Worm (Caenorhabditis elegans) whole organism, L4 larva: Measurements from ENCODE around the gene F57G12.1.

Experiments
- D1046.2 ChIP-seq: fragments of 200-800 bp; sonication (Bioruptor generic); IDR thresholded peaks from 2 replicates; pipeline ENCODE4 v1.3.6; 2022; ENCODE audit warnings: missing genetic modification characterization, missing compliant biosample characterization
- F37D6.2 ChIP-seq: sonication (generic microtip); optimal IDR thresholded peaks from 2 replicates; lab custom pipeline; 2016; ENCODE audit warnings: mild to moderate bottlenecking, missing genetic modification characterization, missing compliant biosample characterization
- F44E2.7 ChIP-seq: fragments of 200-800 bp; sonication (Bioruptor generic); IDR thresholded peaks from 2 replicates; pipeline ENCODE4 v2.1.2; 2022; ENCODE audit warnings: missing genetic modification characterization, missing compliant biosample characterization
- T26A8.4 ChIP-seq: fragments of 200-800 bp; sonication (Bioruptor generic); IDR thresholded peaks from 2 replicates; pipeline ENCODE4 v1.3.6; 2022; ENCODE audit warnings: missing genetic modification characterization, missing compliant biosample characterization
- Y48G9A.11 ChIP-seq: fragments of 200-800 bp; sonication (Bioruptor generic); IDR thresholded peaks from 2 replicates; pipeline ENCODE4 v1.3.6; 2022; ENCODE audit warnings: missing genetic modification reagents, missing genetic modification characterization, missing compliant biosample characterization
- ZK337.2 ChIP-seq: fragments of 200-800 bp; sonication (Bioruptor generic); IDR thresholded peaks from 2 replicates; pipeline ENCODE4 v1.3.6; 2022; ENCODE audit warnings: missing genetic modification reagents, missing genetic modification characterization, missing compliant biosample characterization
- aha-1 ChIP-seq: fragments of 150-350 bp; peaks from one replicate; lab custom pipeline; 2014; ENCODE audit warnings: missing biosample characterization, missing genetic modification characterization
- ceh-20 ChIP-seq: fragments of 200-800 bp; sonication (Bioruptor generic); IDR thresholded peaks from 2 replicates; pipeline ENCODE4 v1.3.6; 2022; ENCODE audit warnings: missing genetic modification reagents, missing genetic modification characterization, missing compliant biosample characterization
- ceh-44 ChIP-seq: fragments of 200-800 bp; sonication (Bioruptor generic); IDR thresholded peaks from 2 replicates; pipeline ENCODE4 v1.3.6; 2022; ENCODE audit warnings: missing genetic modification reagents, missing genetic modification characterization, missing compliant biosample characterization
- ceh-62 ChIP-seq: sonication (generic microtip); optimal IDR thresholded peaks from 2 replicates; lab custom pipeline; 2017; ENCODE audit warnings: missing biosample characterization, missing genetic modification characterization
- ceh-82 ChIP-seq: sonication (generic microtip); optimal IDR thresholded peaks from 2 replicates; lab custom pipeline; 2017; ENCODE audit warnings: missing biosample characterization, missing genetic modification characterization
- daf-16 ChIP-seq, 3 experiments: sonication (generic microtip); optimal IDR thresholded peaks; 2 replicates each; lab custom pipeline; 2016 to 2017; ENCODE audit warnings: missing genetic modification characterization in 3 of 3, missing genetic modification reagents in 3 of 3, mild to moderate bottlenecking in 2 of 3, missing compliant biosample characterization in 2 of 3, missing biosample characterization in 1 of 3, moderate library complexity in 1 of 3
- daf-8 ChIP-seq: fragments of 200-800 bp; sonication (Bioruptor generic); IDR thresholded peaks from 2 replicates; pipeline ENCODE4 v1.3.6; 2022; ENCODE audit warnings: missing genetic modification characterization, missing compliant biosample characterization
- dmd-6 ChIP-seq: fragments of 200-800 bp; sonication (Bioruptor generic); IDR thresholded peaks from 2 replicates; pipeline ENCODE4 v1.3.6; 2022; ENCODE audit warnings: missing genetic modification reagents, missing genetic modification characterization, missing compliant biosample characterization
- dmd-9 ChIP-seq: fragments of 200-800 bp; sonication (Bioruptor generic); IDR thresholded peaks from 2 replicates; pipeline ENCODE4 v1.3.6; 2022; ENCODE audit warnings: missing genetic modification reagents, missing genetic modification characterization, missing compliant biosample characterization
- dve-1 ChIP-seq: sonication (generic microtip); optimal IDR thresholded peaks from 2 replicates; lab custom pipeline; 2017; ENCODE audit warnings: antibody characterized with exemption, mild to moderate bottlenecking, missing genetic modification characterization, missing compliant biosample characterization; ENCODE audit not compliant: insufficient read depth
- fkh-10 ChIP-seq: fragments of 150-350 bp; optimal IDR thresholded peaks from 2 replicates; lab custom pipeline; 2014; ENCODE audit warnings: missing biosample characterization, missing genetic modification reagents, missing genetic modification characterization
- gei-8 ChIP-seq: fragments of 200-800 bp; sonication (Bioruptor generic); optimal IDR thresholded peaks from 2 replicates; lab custom pipeline; 2018; ENCODE audit warnings: mild to moderate bottlenecking, missing genetic modification characterization, missing compliant biosample characterization
- hif-1 ChIP-seq, 2 experiments: sonication (generic microtip); optimal IDR thresholded peaks; 2 replicates each; lab custom pipeline; 2016 to 2017; ENCODE audit warnings: missing compliant biosample characterization in 2 of 2, missing genetic modification characterization in 2 of 2, missing genetic modification reagents in 2 of 2, missing genotype in 2 of 2, mild to moderate bottlenecking in 1 of 2
- hlh-11 ChIP-seq: fragments of 200-800 bp; sonication (Bioruptor generic); optimal IDR thresholded peaks from 2 replicates; lab custom pipeline; 2018; ENCODE audit warnings: mild to moderate bottlenecking, missing genetic modification characterization, missing compliant biosample characterization
- lim-7 ChIP-seq: fragments of 200-800 bp; sonication (Bioruptor generic); IDR thresholded peaks from 2 replicates; pipeline ENCODE4 v1.3.6; 2022; ENCODE audit warnings: missing genetic modification characterization, missing compliant biosample characterization
- lin-38 ChIP-seq: fragments of 200-800 bp; sonication (Bioruptor generic); IDR thresholded peaks from 2 replicates; pipeline ENCODE4 v1.3.6; 2022; ENCODE audit warnings: missing genetic modification reagents, missing genetic modification characterization, missing compliant biosample characterization
- lin-39 ChIP-seq: fragments of 150-350 bp; optimal IDR thresholded peaks from 2 replicates; lab custom pipeline; 2014; ENCODE audit warnings: missing biosample characterization, missing genetic modification reagents, missing genetic modification characterization
- lsy-2 ChIP-seq, 2 experiments: fragments of 150-350 bp in 1 of 2; sonication (generic microtip) in 1 of 2; optimal IDR thresholded peaks; 2 replicates each; lab custom pipeline; 2014 to 2017; ENCODE audit warnings: missing biosample characterization in 2 of 2, missing genetic modification characterization in 2 of 2
- madf-5 ChIP-seq, 2 experiments: fragments of 200-800 bp; sonication (Bioruptor generic); IDR thresholded peaks; 2 replicates each; pipeline ENCODE4 v1.3.6; 2022; ENCODE audit warnings: missing compliant biosample characterization in 2 of 2, missing genetic modification characterization in 2 of 2
- mdl-1 ChIP-seq, 2 experiments: fragments of 150-350 bp in 1 of 2; sonication (generic microtip) in 1 of 2; optimal IDR thresholded peaks; 2 replicates each; lab custom pipeline; 2014 to 2017; ENCODE audit warnings: missing biosample characterization in 2 of 2, missing genetic modification characterization in 2 of 2
- mep-1 ChIP-seq: fragments of 150-350 bp; sonication (generic microtip); optimal IDR thresholded peaks from 3 replicates; lab custom pipeline; 2014; ENCODE audit warnings: missing biosample characterization, missing genetic modification characterization
- mes-2 ChIP-seq: sonication (generic microtip); optimal IDR thresholded peaks from 2 replicates; lab custom pipeline; 2016; ENCODE audit warnings: missing genotype, mild to moderate bottlenecking, missing genetic modification characterization, missing compliant biosample characterization; ENCODE audit not compliant: poor library complexity, severe bottlenecking
- nhr-102 ChIP-seq: sonication (generic microtip); optimal IDR thresholded peaks from 2 replicates; lab custom pipeline; 2016; ENCODE audit warnings: mild to moderate bottlenecking, missing genetic modification characterization, moderate library complexity, missing compliant biosample characterization
- nhr-25 ChIP-seq: sonication (generic microtip); optimal IDR thresholded peaks from 2 replicates; lab custom pipeline; 2017; ENCODE audit warnings: missing genetic modification characterization, mild to moderate bottlenecking, missing compliant biosample characterization, antibody characterized with exemption, moderate library complexity, borderline replicate concordance; ENCODE audit not compliant: insufficient read depth
- nhr-28 ChIP-seq: fragments of 150-350 bp; optimal IDR thresholded peaks from 2 replicates; lab custom pipeline; 2014; ENCODE audit warnings: missing biosample characterization, missing genetic modification characterization
- nhr-76 ChIP-seq: fragments of 150-350 bp; optimal IDR thresholded peaks from 2 replicates; lab custom pipeline; 2014; ENCODE audit warnings: missing biosample characterization, missing genetic modification characterization
- nhr-77 ChIP-seq: fragments of 150-350 bp; optimal IDR thresholded peaks from 2 replicates; lab custom pipeline; 2014; ENCODE audit warnings: missing biosample characterization, missing genetic modification characterization
- pqm-1 ChIP-seq: sonication (generic microtip); optimal IDR thresholded peaks from 2 replicates; lab custom pipeline; 2017; ENCODE audit warnings: missing biosample characterization, missing genetic modification characterization
- rbr-2 ChIP-seq: sonication (generic microtip); optimal IDR thresholded peaks from 2 replicates; lab custom pipeline; 2016; ENCODE audit warnings: missing genotype, missing genetic modification characterization, missing compliant biosample characterization
- sdz-12 ChIP-seq: fragments of 200-800 bp; sonication (Bioruptor generic); optimal IDR thresholded peaks from 2 replicates; lab custom pipeline; 2018; ENCODE audit warnings: mild to moderate bottlenecking, missing genetic modification characterization, missing compliant biosample characterization
- set-16 ChIP-seq: fragments of 200-800 bp; sonication (Bioruptor generic); IDR thresholded peaks from 2 replicates; pipeline ENCODE4 v1.3.6; 2022; ENCODE audit warnings: missing genetic modification reagents, missing genetic modification characterization, missing compliant biosample characterization
- snpc-1.2 ChIP-seq: fragments of 200-800 bp; sonication (Bioruptor generic); IDR thresholded peaks from 2 replicates; pipeline ENCODE4 v1.3.6; 2022; ENCODE audit warnings: missing genetic modification reagents, missing genetic modification characterization, missing compliant biosample characterization
- spr-1 ChIP-seq: sonication (generic microtip); optimal IDR thresholded peaks from 2 replicates; lab custom pipeline; 2016; ENCODE audit warnings: mild to moderate bottlenecking, missing genetic modification characterization, missing compliant biosample characterization
- tra-1 ChIP-seq: fragments of 200-800 bp; sonication (Bioruptor generic); IDR thresholded peaks from 2 replicates; pipeline ENCODE4 v1.3.6; 2022; ENCODE audit warnings: missing genetic modification reagents, missing genetic modification characterization, missing compliant biosample characterization
- unc-62 ChIP-seq, 3 experiments: fragments of 150-350 bp in 1 of 3; sonication (generic microtip); optimal IDR thresholded peaks in 2 of 3; peaks in 1 of 3; 1 replicate in 1 of 3; 2 replicates in 2 of 3; lab custom pipeline; 2014 to 2017; ENCODE audit warnings: missing biosample characterization in 3 of 3, missing genetic modification characterization in 3 of 3, missing genetic modification reagents in 3 of 3, missing genotype in 1 of 3
- vab-7 ChIP-seq: fragments of 200-800 bp; sonication (Bioruptor generic); IDR thresholded peaks from 2 replicates; pipeline ENCODE4 v1.3.6; 2022; ENCODE audit warnings: missing genetic modification reagents, missing genetic modification characterization, missing compliant biosample characterization
- zag-1 ChIP-seq: fragments of 150-350 bp; optimal IDR thresholded peaks from 2 replicates; lab custom pipeline; 2014; ENCODE audit warnings: missing biosample characterization, missing genetic modification characterization

Gene F57G12.1

DNA sequence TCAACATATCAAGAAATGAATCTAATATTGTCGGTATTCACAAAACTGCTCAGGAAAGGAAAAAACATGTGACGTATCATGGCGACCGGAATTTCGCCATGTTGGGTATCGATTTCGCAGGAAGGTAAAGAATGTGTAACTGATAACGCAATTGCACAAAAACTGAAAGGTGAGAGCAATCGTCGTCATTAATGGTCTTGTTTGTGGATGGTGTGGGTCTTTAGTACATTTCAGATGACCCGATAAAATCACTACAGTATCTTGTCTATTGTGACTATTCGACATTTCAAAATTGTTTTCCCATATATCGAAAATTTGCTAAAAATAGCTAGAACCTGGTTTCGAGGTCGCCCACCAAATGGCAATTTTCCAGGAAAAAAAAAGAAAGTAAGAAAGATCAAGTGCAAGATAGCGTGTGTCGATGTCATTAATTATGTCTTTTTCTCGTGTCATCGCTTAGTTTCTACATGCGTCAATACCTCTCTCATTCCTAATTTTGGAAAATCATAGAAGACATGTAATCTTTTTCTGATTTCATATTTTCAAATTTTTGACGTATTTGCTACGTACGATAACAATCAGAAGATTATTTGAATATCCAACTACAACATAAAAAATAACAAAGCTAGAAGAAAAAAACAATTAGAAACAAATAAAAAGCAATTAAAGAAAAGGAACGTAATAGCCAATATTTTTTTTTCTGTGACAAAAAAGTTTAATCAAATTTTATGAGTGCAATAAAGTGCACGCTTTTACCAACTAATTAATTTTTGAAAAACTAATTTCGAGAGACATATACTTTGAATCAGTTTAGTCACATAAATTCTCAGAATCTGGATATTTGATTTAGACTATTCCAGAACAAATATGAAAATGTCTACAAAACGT, 38.9 kb upstream of the F57G12.1 start:
- TF ChIP-seq ceh-82 (tag; lab: Kevin White, UChicago) (no peak), hlh-11 (tag; lab: Kevin White, UChicago) (no peak), D1046.2 (no peak), daf-16 (GFP tag; optimal IDR thresholded peaks at IDR 0.05; lab: Kevin White, UChicago) (no peak), daf-16 (tag; optimal IDR thresholded peaks at IDR 0.05; lab: Kevin White, UChicago) (peak; percentile 65), dve-1 (tag; lab: Kevin White, UChicago) (peak; percentile 45), set-16 (GFP tag; lab: Robert Waterston, UW) (no peak), tra-1 (0 out of 2 replicates have a peak, but pooled peaks have one; percentile 28), F44E2.7 (GFP tag; lab: Robert Waterston, UW) (no peak), mep-1 (tag; lab: Kevin White, UChicago) (peak; percentile 40), dmd-6 (GFP tag; lab: Robert Waterston, UW) (peak; percentile 51), lsy-2 (tag; optimal IDR thresholded peaks at IDR 0.05; lab: Kevin White, UChicago) (peak in 1 of 2 experiments; percentile 10), unc-62 (GFP tag; optimal IDR thresholded peaks at IDR 0.05 in 1 of 2; lab: Kevin White, UChicago) (peak in 1 of 2 experiments; percentile 97), unc-62 (tag; optimal IDR thresholded peaks at IDR 0.05; lab: Kevin White, UChicago) (no peak), Y48G9A.11 (GFP tag; lab: Robert Waterston, UW) (no peak), nhr-25 (tag; lab: Kevin White, UChicago) (no peak), pqm-1 (tag; lab: Kevin White, UChicago) (peak; percentile 33), ceh-62 (tag; lab: Kevin White, UChicago) (no peak), nhr-28 (tag; lab: Kevin White, UChicago) (peak; percentile 59), ZK337.2 (GFP tag; lab: Robert Waterston, UW) (no peak), lin-39 (tag; lab: Kevin White, UChicago) (peak; percentile 24), aha-1 (peak; percentile 73)
- TF ChIP-seq, all 104 proteins: peak for 11

DNA sequence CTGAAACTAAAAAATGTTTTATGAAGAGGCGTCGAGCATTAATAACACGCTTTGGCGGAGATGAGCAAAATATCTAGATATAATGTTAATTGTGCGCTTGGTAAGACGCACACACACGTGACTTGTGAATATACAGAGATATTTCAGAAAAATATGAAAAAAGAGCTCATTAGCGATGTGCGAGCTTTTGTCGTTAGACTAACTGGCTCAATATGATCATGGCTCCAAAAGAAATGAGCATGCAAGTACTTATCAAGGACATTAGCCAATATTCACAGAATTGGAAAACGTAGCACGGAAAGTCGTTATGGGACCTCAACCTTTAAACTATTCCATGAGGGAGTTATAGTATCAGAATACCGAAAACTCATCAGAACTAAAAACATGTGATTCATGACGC, 35.6 kb upstream of the F57G12.1 start:
- TF ChIP-seq rbr-2 (tag; lab: Kevin White, UChicago) = peak; percentile 10
- TF ChIP-seq unc-62 (GFP tag; optimal IDR thresholded peaks at IDR 0.05 in 1 of 2; lab: Kevin White, UChicago) = peak in 1 of 2 experiments; percentile 90
- no peak for TF ChIP-seq unc-62 (tag; optimal IDR thresholded peaks at IDR 0.05; lab: Kevin White, UChicago)
- no peak for TF ChIP-seq zag-1
- TF ChIP-seq lin-38 (GFP tag; lab: Robert Waterston, UW) = no peak
- TF ChIP-seq nhr-76 (tag; lab: Kevin White, UChicago) = no peak
- no peak for TF ChIP-seq vab-7 (GFP tag; lab: Robert Waterston, UW)
- TF ChIP-seq ZK337.2 (GFP tag; lab: Robert Waterston, UW) = no peak

DNA sequence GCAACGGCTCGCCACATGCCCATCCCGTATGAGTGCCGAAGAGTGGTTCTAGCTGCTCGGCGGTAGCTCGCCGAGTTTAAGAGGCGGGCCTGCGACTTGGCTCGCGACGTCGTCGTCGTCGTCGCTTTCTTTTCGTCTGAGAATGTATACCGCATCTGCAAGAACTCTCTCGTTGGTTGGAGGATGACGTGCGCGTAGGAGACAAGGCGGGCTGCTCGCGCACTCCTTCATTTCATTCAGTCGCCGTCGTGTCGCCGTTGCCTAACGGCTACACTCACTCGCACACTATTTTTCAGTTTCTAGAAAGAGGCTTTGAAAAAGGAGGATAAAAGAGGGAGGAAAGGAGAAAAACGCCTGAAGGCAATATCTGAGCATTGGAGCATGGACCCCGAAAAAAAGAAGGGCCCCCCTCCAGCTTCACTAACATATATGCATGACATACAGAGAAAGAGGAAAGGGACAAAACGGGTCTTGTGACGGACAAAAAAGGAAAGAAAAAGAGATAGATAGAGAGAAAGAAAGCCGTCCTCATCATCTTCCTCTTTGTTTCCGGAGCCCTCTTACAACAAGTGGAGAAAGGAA, 34.1 kb upstream of the F57G12.1 start:
- TF ChIP-seq fkh-10 (GFP tag; lab: Kevin White, UChicago) (peak; percentile 88), lim-7 (GFP tag; lab: Robert Waterston, UW) (no peak), madf-5 (GFP tag; IDR thresholded peaks at IDR 0.05; lab: Robert Waterston, UW) (no peak), sdz-12 (GFP tag; lab: Kevin White, UChicago) (peak; percentile 34), spr-1 (tag; lab: Kevin White, UChicago) (no peak), mdl-1 (tag; optimal IDR thresholded peaks at IDR 0.05; lab: Kevin White, UChicago) (peak in 1 of 2 experiments; percentile 59), nhr-77 (tag; lab: Kevin White, UChicago) (no peak), daf-8 (GFP tag; lab: Robert Waterston, UW) (no peak), lin-38 (GFP tag; lab: Robert Waterston, UW) (no peak), aha-1 (peak; percentile 94), F37D6.2 (tag; lab: Kevin White, UChicago) (peak; percentile 66), ceh-62 (tag; lab: Kevin White, UChicago) (no peak), hlh-11 (tag; lab: Kevin White, UChicago) (peak; percentile 11), dmd-9 (GFP tag; lab: Robert Waterston, UW) (0 out of 2 replicates have a peak, but pooled peaks have one; percentile 53), gei-8 (GFP tag; lab: Kevin White, UChicago) (no peak), T26A8.4 (no peak), snpc-1.2 (GFP tag; lab: Robert Waterston, UW) (no peak), ceh-44 (GFP tag; lab: Robert Waterston, UW) (no peak), hif-1 (tag; optimal IDR thresholded peaks at IDR 0.05; lab: Kevin White, UChicago) (peak in 1 of 2 experiments; percentile 58), nhr-102 (tag; lab: Kevin White, UChicago) (no peak), mes-2 (tag; lab: Kevin White, UChicago) (peak; percentile 14), ceh-20 (GFP tag; lab: Robert Waterston, UW) (0 out of 2 replicates have a peak, but pooled peaks have one; percentile 42)
